Worm (Caenorhabditis elegans) whole organism, early embryonic: Measurements from ENCODE around the gene mai-2.

Experiments
- B0310.2 ChIP-seq: sonication (generic microtip); optimal IDR thresholded peaks from 2 replicates; lab custom pipeline; 2016; ENCODE audit warnings: mild to moderate bottlenecking, missing genetic modification characterization, missing compliant biosample characterization
- F13C5.2 ChIP-seq: sonication (generic microtip); optimal IDR thresholded peaks from 2 replicates; lab custom pipeline; 2017; ENCODE audit warnings: mild to moderate bottlenecking, missing genetic modification characterization, inconsistent platforms, missing compliant biosample characterization
- aly-1 ChIP-seq: sonication (generic microtip); optimal IDR thresholded peaks from 2 replicates; lab custom pipeline; 2016; ENCODE audit warnings: missing genetic modification characterization, missing compliant biosample characterization
- ama-1 ChIP-seq: fragments of 150-350 bp; optimal IDR thresholded peaks from 2 replicates; lab custom pipeline; 2014
- ceh-13 ChIP-seq: fragments of 200-800 bp; sonication (Bioruptor generic); optimal IDR thresholded peaks from 2 replicates; lab custom pipeline; 2018; ENCODE audit warnings: mild to moderate bottlenecking, missing genetic modification characterization, missing compliant biosample characterization
- ceh-36 ChIP-seq: sonication (generic microtip); optimal IDR thresholded peaks from 2 replicates; lab custom pipeline; 2016; ENCODE audit warnings: missing genetic modification characterization, inconsistent platforms, missing compliant biosample characterization
- ets-7 ChIP-seq: sonication (generic microtip); optimal IDR thresholded peaks from 2 replicates; lab custom pipeline; 2016; ENCODE audit warnings: missing genotype, missing genetic modification characterization, missing compliant biosample characterization
- flt-1 ChIP-seq: fragments of 200-800 bp; sonication (Bioruptor generic); IDR thresholded peaks from 2 replicates; pipeline ENCODE4 v1.3.6; 2022; ENCODE audit warnings: missing genetic modification characterization, missing compliant biosample characterization
- hmbx-1 ChIP-seq: sonication (generic microtip); optimal IDR thresholded peaks from 2 replicates; lab custom pipeline; 2016; ENCODE audit warnings: mild to moderate bottlenecking, missing genetic modification characterization, missing compliant biosample characterization
- hmg-4 ChIP-seq: fragments of 200-800 bp; sonication (Bioruptor generic); optimal IDR thresholded peaks from 2 replicates; lab custom pipeline; 2018; ENCODE audit warnings: mild to moderate bottlenecking, missing genetic modification characterization, missing compliant biosample characterization
- hnd-1 ChIP-seq: sonication (generic microtip); optimal IDR thresholded peaks from 2 replicates; lab custom pipeline; 2016; ENCODE audit warnings: missing genetic modification characterization, missing compliant biosample characterization
- pes-1 ChIP-seq: fragments of 200-800 bp; sonication (Bioruptor generic); IDR thresholded peaks from 2 replicates; pipeline ENCODE4 v1.3.6; 2022; ENCODE audit warnings: missing genetic modification reagents, missing genetic modification characterization, missing compliant biosample characterization
- scrt-1 ChIP-seq: fragments of 200-800 bp; sonication (Bioruptor generic); IDR thresholded peaks from 2 replicates; pipeline ENCODE4 v1.3.6; 2022; ENCODE audit warnings: missing genetic modification characterization, missing compliant biosample characterization
- sea-1 ChIP-seq: fragments of 200-800 bp; sonication (Bioruptor generic); conservative IDR thresholded peaks from 2 replicates; pipeline ENCODE4 v1.3.6; 2022; ENCODE audit warnings: missing genetic modification characterization, missing compliant biosample characterization
- tbx-11 ChIP-seq: fragments of 200-800 bp; sonication (Bioruptor generic); IDR thresholded peaks from 2 replicates; pipeline ENCODE4 v1.3.6; 2022; ENCODE audit warnings: missing genetic modification characterization, missing compliant biosample characterization
- tbx-37 ChIP-seq: fragments of 200-800 bp; sonication (Bioruptor generic); conservative IDR thresholded peaks from 2 replicates; pipeline ENCODE4 v1.3.6; 2022; ENCODE audit warnings: missing genetic modification reagents, missing genetic modification characterization, missing compliant biosample characterization
- tra-4 ChIP-seq: sonication (generic microtip); optimal IDR thresholded peaks from 2 replicates; lab custom pipeline; 2017; ENCODE audit warnings: missing genetic modification characterization, missing compliant biosample characterization

The mai-2 gene

ce11 chrIV:3348334-3348733 lies 37.4 kb upstream of the mai-2 start:
- no peak for TF ChIP-seq hmbx-1
- TF ChIP-seq B0310.2 (tag; lab: Kevin White, UChicago) = no peak
- TF ChIP-seq pes-1 = no peak
- TF ChIP-seq hnd-1 (tag; lab: Kevin White, UChicago) = no peak
- TF ChIP-seq hmg-4 = no peak
- no peak for TF ChIP-seq ceh-36
- no peak for TF ChIP-seq ama-1 (lab: Kevin White, UChicago)
- TF ChIP-seq sea-1 (GFP tag; lab: Robert Waterston, UW) = no peak
- TF ChIP-seq tra-4 = no peak
- TF ChIP-seq F13C5.2 = no peak
- TF ChIP-seq tbx-11 (GFP tag; lab: Robert Waterston, UW) = no peak
- TF ChIP-seq ets-7 (tag; lab: Kevin White, UChicago) = no peak
- TF ChIP-seq ceh-13 (GFP tag; lab: Kevin White, UChicago) = no peak
- no peak for TF ChIP-seq scrt-1 (GFP tag; lab: Robert Waterston, UW)
- TF ChIP-seq flt-1 (GFP tag; lab: Robert Waterston, UW) = no peak

- peak; percentile 34; the same call in 1 of the 2 replicates for TF ChIP-seq flt-1 (GFP tag; lab: Robert Waterston, UW)
- TF ChIP-seq aly-1 (tag; lab: Kevin White, UChicago) = no peak
- TF ChIP-seq pes-1 = no peak
- TF ChIP-seq B0310.2 (tag; lab: Kevin White, UChicago) = no peak
- peak; percentile 4 for TF ChIP-seq F13C5.2
- no peak for TF ChIP-seq tbx-37 (GFP tag; lab: Robert Waterston, UW)
- no peak for TF ChIP-seq ceh-13 (GFP tag; lab: Kevin White, UChicago)
- TF ChIP-seq ets-7 (tag; lab: Kevin White, UChicago) = peak; percentile 70
These were observed 35.6 kb upstream of the mai-2 start, which contains the start of gene elks-1 for ce11 chrIV:3349977-3350580. Gene elks-1 (minus strand): TSS chrIV:3350027.

- TF ChIP-seq ceh-13 (GFP tag; lab: Kevin White, UChicago) (no peak), sea-1 (GFP tag; lab: Robert Waterston, UW) (no peak), hmbx-1 (no peak)
These were observed 33.7 kb upstream of the mai-2 start for ce11 chrIV:3352019-3352418.

ce11 chrIV:3354757-3355156 lies 31.0 kb upstream of the mai-2 start, which contains the start of gene F42A6.1:
Gene F42A6.1 (plus strand): TSS chrIV:3355057.
- no peak for TF ChIP-seq hmbx-1
- TF ChIP-seq hmg-4 = no peak
- TF ChIP-seq aly-1 (tag; lab: Kevin White, UChicago) = no peak
- no peak for TF ChIP-seq tbx-37 (GFP tag; lab: Robert Waterston, UW)
- TF ChIP-seq ceh-36 = no peak
- TF ChIP-seq sea-1 (GFP tag; lab: Robert Waterston, UW) = no peak
- no peak for TF ChIP-seq tbx-11 (GFP tag; lab: Robert Waterston, UW)
- no peak for TF ChIP-seq F13C5.2
- no peak for TF ChIP-seq hnd-1 (tag; lab: Kevin White, UChicago)
- no peak for TF ChIP-seq tra-4

ce11 chrIV:3363221-3363620 lies 22.5 kb upstream of the mai-2 start, which contains the start of gene Y55H10A.2:
Gene Y55H10A.2 (plus strand): TSS chrIV:3363521.
- TF ChIP-seq tra-4 (no peak), ama-1 (lab: Kevin White, UChicago) (no peak), ceh-13 (GFP tag; lab: Kevin White, UChicago) (no peak), aly-1 (tag; lab: Kevin White, UChicago) (no peak), sea-1 (GFP tag; lab: Robert Waterston, UW) (no peak), hmg-4 (no peak), pes-1 (no peak), F13C5.2 (no peak), hmbx-1 (no peak), ets-7 (tag; lab: Kevin White, UChicago) (no peak), ceh-36 (no peak), B0310.2 (tag; lab: Kevin White, UChicago) (no peak), scrt-1 (GFP tag; lab: Robert Waterston, UW) (no peak)

ce11 chrIV:3363784-3364183 lies 21.9 kb upstream of the mai-2 start:
- TF ChIP-seq pes-1 = no peak
- no peak for TF ChIP-seq hmg-4
- no peak for TF ChIP-seq scrt-1 (GFP tag; lab: Robert Waterston, UW)
- no peak for TF ChIP-seq hmbx-1
- no peak for TF ChIP-seq ceh-36

ce11 chrIV:3368638-3369247 lies 17.0 kb upstream of the mai-2 start, which contains the start of gene vha-19:
Gene vha-19 (plus strand): TSS chrIV:3369197.
- TF ChIP-seq ceh-13 (GFP tag; lab: Kevin White, UChicago) (no peak), flt-1 (GFP tag; lab: Robert Waterston, UW) (no peak), aly-1 (tag; lab: Kevin White, UChicago) (no peak)

- no peak for TF ChIP-seq ceh-13 (GFP tag; lab: Kevin White, UChicago)
- TF ChIP-seq B0310.2 (tag; lab: Kevin White, UChicago) = no peak
- TF ChIP-seq ets-7 (tag; lab: Kevin White, UChicago) = no peak
- no peak for TF ChIP-seq aly-1 (tag; lab: Kevin White, UChicago)
- TF ChIP-seq hmbx-1 = no peak
- TF ChIP-seq sea-1 (GFP tag; lab: Robert Waterston, UW) = no peak
- TF ChIP-seq F13C5.2 = no peak
- TF ChIP-seq flt-1 (GFP tag; lab: Robert Waterston, UW) = no peak
- no peak for TF ChIP-seq scrt-1 (GFP tag; lab: Robert Waterston, UW)
- no peak for TF ChIP-seq hnd-1 (tag; lab: Kevin White, UChicago)
- no peak for TF ChIP-seq pes-1
- TF ChIP-seq tra-4 = no peak
- TF ChIP-seq ama-1 (lab: Kevin White, UChicago) = no peak
- no peak for TF ChIP-seq tbx-37 (GFP tag; lab: Robert Waterston, UW)
- TF ChIP-seq hmg-4 = no peak
- TF ChIP-seq ceh-36 = no peak
- no peak for TF ChIP-seq tbx-11 (GFP tag; lab: Robert Waterston, UW)
These were observed 12.3 kb upstream of the mai-2 start for ce11 chrIV:3373370-3373769.
